Worm (Caenorhabditis elegans) whole organism, early embryonic: ENCODE data around the gene algn-13.

Source experiments
- aly-1 ChIP-seq: sonication (generic microtip); optimal IDR thresholded peaks from 2 replicates; lab custom pipeline; 2016; ENCODE audit warnings: missing genetic modification characterization, missing compliant biosample characterization
- ama-1 ChIP-seq: fragments of 150-350 bp; optimal IDR thresholded peaks from 2 replicates; lab custom pipeline; 2014
- flt-1 ChIP-seq: fragments of 200-800 bp; sonication (Bioruptor generic); IDR thresholded peaks from 2 replicates; pipeline ENCODE4 v1.3.6; 2022; ENCODE audit warnings: missing genetic modification characterization, missing compliant biosample characterization
- hmg-4 ChIP-seq: fragments of 200-800 bp; sonication (Bioruptor generic); optimal IDR thresholded peaks from 2 replicates; lab custom pipeline; 2018; ENCODE audit warnings: mild to moderate bottlenecking, missing genetic modification characterization, missing compliant biosample characterization
- tbx-11 ChIP-seq: fragments of 200-800 bp; sonication (Bioruptor generic); IDR thresholded peaks from 2 replicates; pipeline ENCODE4 v1.3.6; 2022; ENCODE audit warnings: missing genetic modification characterization, missing compliant biosample characterization

DNA sequence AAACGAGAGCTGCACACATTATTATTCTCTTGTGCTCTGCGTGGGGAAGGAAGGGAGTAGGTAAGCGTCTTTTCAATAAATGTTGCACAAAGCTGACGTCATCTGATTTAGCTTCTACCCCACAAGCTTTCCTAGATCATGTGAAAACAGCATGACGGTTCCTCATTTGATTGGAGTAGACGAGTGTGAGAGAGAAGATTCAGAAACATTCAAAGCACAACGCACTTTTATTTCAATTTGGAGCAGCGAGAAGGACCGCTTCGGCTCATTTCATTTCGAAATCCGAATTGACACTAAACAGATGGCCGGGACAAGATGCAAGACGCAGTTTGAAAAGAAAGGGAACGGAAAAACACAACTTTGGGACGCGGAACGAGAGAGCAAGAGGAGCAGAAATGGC is 42.6 kb upstream of the algn-13 start:
- no peak for TF ChIP-seq ama-1
- TF ChIP-seq flt-1: no peak
- no peak for TF ChIP-seq tbx-11 (GFP tag; lab: Robert Waterston, UW)
- no peak for TF ChIP-seq hmg-4 (GFP tag; lab: Kevin White, UChicago)
- TF ChIP-seq aly-1 (tag; lab: Kevin White, UChicago): no peak
